Worm (Caenorhabditis elegans) whole organism, late embryonic: Measurements from ENCODE around the gene arrd-7.

Experiments
- C08G9.2 ChIP-seq: sonication (generic microtip); optimal IDR thresholded peaks from 2 replicates; lab custom pipeline; 2016; ENCODE audit warnings: mild to moderate bottlenecking, missing genetic modification characterization, moderate library complexity, missing compliant biosample characterization
- K02D7.2 ChIP-seq: sonication (generic microtip); optimal IDR thresholded peaks from 2 replicates; lab custom pipeline; 2017; ENCODE audit warnings: mild to moderate bottlenecking, missing genetic modification characterization, missing compliant biosample characterization
- K09A11.1 ChIP-seq: sonication (generic microtip); optimal IDR thresholded peaks from 2 replicates; lab custom pipeline; 2017; ENCODE audit warnings: antibody characterized with exemption, mild to moderate bottlenecking, missing genetic modification characterization, missing compliant biosample characterization; ENCODE audit not compliant: insufficient read depth
- T23F11.4 ChIP-seq: fragments of 200-800 bp; sonication (Bioruptor generic); optimal IDR thresholded peaks from 2 replicates; lab custom pipeline; 2018; ENCODE audit warnings: mild to moderate bottlenecking, missing genetic modification characterization, missing compliant biosample characterization
- Y22D7AL.16 ChIP-seq: sonication (generic microtip); optimal IDR thresholded peaks from 2 replicates; lab custom pipeline; 2016; ENCODE audit warnings: missing genetic modification characterization, missing compliant biosample characterization
- ceh-14 ChIP-seq: sonication (generic microtip); optimal IDR thresholded peaks from 2 replicates; lab custom pipeline; 2016; ENCODE audit warnings: missing genotype, missing genetic modification characterization, missing compliant biosample characterization
- ceh-18 ChIP-seq: sonication (generic microtip); optimal IDR thresholded peaks from 2 replicates; lab custom pipeline; 2016; ENCODE audit warnings: missing genetic modification characterization, missing compliant biosample characterization
- ceh-31 ChIP-seq: sonication (generic microtip); optimal IDR thresholded peaks from 2 replicates; lab custom pipeline; 2016; ENCODE audit warnings: missing genetic modification characterization, missing compliant biosample characterization
- ceh-34 ChIP-seq: sonication (generic microtip); optimal IDR thresholded peaks from 2 replicates; lab custom pipeline; 2016; ENCODE audit warnings: mild to moderate bottlenecking, missing genetic modification characterization, missing compliant biosample characterization
- ceh-48 ChIP-seq: sonication (generic microtip); optimal IDR thresholded peaks from 2 replicates; lab custom pipeline; 2016; ENCODE audit warnings: missing genetic modification characterization, inconsistent platforms, missing compliant biosample characterization
- ceh-9 ChIP-seq: sonication (generic microtip); optimal IDR thresholded peaks from 2 replicates; lab custom pipeline; 2016; ENCODE audit warnings: mild to moderate bottlenecking, missing genetic modification characterization, inconsistent platforms, missing compliant biosample characterization
- che-1 ChIP-seq: sonication (generic microtip); optimal IDR thresholded peaks from 2 replicates; lab custom pipeline; 2016; ENCODE audit warnings: mild to moderate bottlenecking, missing genetic modification characterization, missing compliant biosample characterization
- elt-2 ChIP-seq: sonication (generic microtip); optimal IDR thresholded peaks from 2 replicates; lab custom pipeline; 2016; ENCODE audit warnings: missing genetic modification reagents, missing genetic modification characterization, missing compliant biosample characterization
- elt-4 ChIP-seq: sonication (generic microtip); optimal IDR thresholded peaks from 2 replicates; lab custom pipeline; 2016; ENCODE audit warnings: missing genetic modification characterization, missing compliant biosample characterization
- hlh-13 ChIP-seq: fragments of 200-800 bp; sonication (Bioruptor generic); optimal IDR thresholded peaks from 2 replicates; lab custom pipeline; 2018; ENCODE audit warnings: mild to moderate bottlenecking, missing genetic modification characterization, missing compliant biosample characterization
- hlh-6 ChIP-seq: sonication (generic microtip); optimal IDR thresholded peaks from 2 replicates; lab custom pipeline; 2016; ENCODE audit warnings: missing genotype, missing genetic modification characterization, missing compliant biosample characterization
- hlh-8 ChIP-seq: sonication (generic microtip); optimal IDR thresholded peaks from 2 replicates; lab custom pipeline; 2016; ENCODE audit warnings: missing genotype, missing genetic modification characterization, missing compliant biosample characterization
- lim-6 ChIP-seq: sonication (generic microtip); optimal IDR thresholded peaks from 2 replicates; lab custom pipeline; 2016; ENCODE audit warnings: missing genetic modification characterization, missing compliant biosample characterization
- lin-11 ChIP-seq: fragments of 200-800 bp; sonication (Bioruptor generic); optimal IDR thresholded peaks from 2 replicates; lab custom pipeline; 2018; ENCODE audit warnings: mild to moderate bottlenecking, missing genetic modification characterization, missing compliant biosample characterization
- nfya-1 ChIP-seq: sonication (generic microtip); optimal IDR thresholded peaks from 2 replicates; lab custom pipeline; 2017; ENCODE audit warnings: missing genetic modification characterization, mild to moderate bottlenecking, missing compliant biosample characterization, antibody characterized with exemption, moderate library complexity
- nhr-11 ChIP-seq: fragments of 150-350 bp; optimal IDR thresholded peaks from 2 replicates; lab custom pipeline; 2014; ENCODE audit warnings: missing biosample characterization, missing genetic modification characterization
- nhr-232 ChIP-seq: sonication (generic microtip); optimal IDR thresholded peaks from 2 replicates; lab custom pipeline; 2016; ENCODE audit warnings: missing genetic modification characterization, missing compliant biosample characterization
- npax-4 ChIP-seq: sonication (generic microtip); optimal IDR thresholded peaks from 2 replicates; lab custom pipeline; 2016; ENCODE audit warnings: missing genetic modification characterization, missing compliant biosample characterization
- pag-3 ChIP-seq: sonication (generic microtip); optimal IDR thresholded peaks from 2 replicates; lab custom pipeline; 2016; ENCODE audit warnings: missing compliant biosample characterization, missing genetic modification characterization, borderline replicate concordance
- pat-9 ChIP-seq: fragments of 200-800 bp; sonication (Bioruptor generic); optimal IDR thresholded peaks from 2 replicates; lab custom pipeline; 2018; ENCODE audit warnings: mild to moderate bottlenecking, missing genetic modification characterization, moderate library complexity, missing compliant biosample characterization
- pha-2 ChIP-seq: sonication (generic microtip); optimal IDR thresholded peaks from 2 replicates; lab custom pipeline; 2017; ENCODE audit warnings: mild to moderate bottlenecking, missing genetic modification characterization, missing compliant biosample characterization
- pha-4 ChIP-seq: fragments of 150-350 bp; optimal IDR thresholded peaks from 2 replicates; lab custom pipeline; 2018; ENCODE audit warnings: missing biosample characterization, missing genetic modification reagents, missing genetic modification characterization
- pqm-1 ChIP-seq: sonication (generic microtip); optimal IDR thresholded peaks from 2 replicates; lab custom pipeline; 2016; ENCODE audit warnings: missing genetic modification characterization, missing compliant biosample characterization
- pros-1 ChIP-seq: fragments of 150-350 bp; optimal IDR thresholded peaks from 2 replicates; lab custom pipeline; 2014; ENCODE audit warnings: missing biosample characterization, missing genetic modification reagents, missing genetic modification characterization
- ref-2 ChIP-seq: sonication (generic microtip); optimal IDR thresholded peaks from 2 replicates; lab custom pipeline; 2016; ENCODE audit warnings: missing genetic modification characterization, missing compliant biosample characterization
- rnt-1 ChIP-seq: sonication (generic microtip); optimal IDR thresholded peaks from 2 replicates; lab custom pipeline; 2016; ENCODE audit warnings: missing genetic modification characterization, missing compliant biosample characterization
- sox-2 ChIP-seq: fragments of 200-800 bp; sonication (Bioruptor generic); IDR thresholded peaks from 2 replicates; pipeline ENCODE4 v1.3.6; 2022; ENCODE audit warnings: missing genetic modification reagents, missing genetic modification characterization, missing compliant biosample characterization
- sox-4 ChIP-seq: sonication (generic microtip); optimal IDR thresholded peaks from 2 replicates; lab custom pipeline; 2017; ENCODE audit warnings: mild to moderate bottlenecking, missing genetic modification characterization, inconsistent platforms, missing compliant biosample characterization
- syd-9 ChIP-seq: sonication (generic microtip); optimal IDR thresholded peaks from 2 replicates; lab custom pipeline; 2016; ENCODE audit warnings: mild to moderate bottlenecking, missing genetic modification characterization, moderate library complexity, missing compliant biosample characterization
- tbx-2 ChIP-seq: sonication (generic microtip); optimal IDR thresholded peaks from 2 replicates; lab custom pipeline; 2016; ENCODE audit warnings: missing genetic modification characterization, missing compliant biosample characterization
- unc-42 ChIP-seq: sonication (generic microtip); optimal IDR thresholded peaks from 2 replicates; lab custom pipeline; 2016; ENCODE audit warnings: missing genotype, missing genetic modification characterization, missing compliant biosample characterization
- unc-86 ChIP-seq: sonication (generic microtip); optimal IDR thresholded peaks from 2 replicates; lab custom pipeline; 2016; ENCODE audit warnings: missing genetic modification characterization, missing compliant biosample characterization
- zip-5 ChIP-seq: sonication (generic microtip); optimal IDR thresholded peaks from 2 replicates; lab custom pipeline; 2016; ENCODE audit warnings: missing genetic modification characterization, missing compliant biosample characterization
- ztf-16 ChIP-seq: sonication (generic microtip); optimal IDR thresholded peaks from 2 replicates; lab custom pipeline; 2017; ENCODE audit warnings: missing genetic modification characterization, missing compliant biosample characterization

The arrd-7 gene

ce11 chrII:12062521-12062920 lies at the start of gene arrd-7:
TSS of gene arrd-7 (minus strand) at chrII:12062621.
- no peak for TF ChIP-seq hlh-8 (tag; lab: Kevin White, UChicago)
- TF ChIP-seq C08G9.2 (tag; lab: Kevin White, UChicago), result no peak
- TF ChIP-seq ceh-14 (tag; lab: Kevin White, UChicago), result no peak
- TF ChIP-seq che-1 (tag; lab: Kevin White, UChicago), result no peak
- no peak for TF ChIP-seq syd-9
- no peak for TF ChIP-seq ceh-18

- TF ChIP-seq hlh-6 (tag; lab: Kevin White, UChicago) (peak; percentile 18), K09A11.1 (no peak)
- TF ChIP-seq, all 69 proteins: peak for 1
These were observed 48.6 kb upstream of the arrd-7 start for ce11 chrII:12110997-12111396.

- TF ChIP-seq nfya-1 (tag; lab: Kevin White, UChicago), result peak; percentile 97
- TF ChIP-seq sox-2, result no peak
- TF ChIP-seq, all 69 proteins: peak for 1
These were observed 46.4 kb upstream of the arrd-7 start for ce11 chrII:12108843-12109242.

DNA sequence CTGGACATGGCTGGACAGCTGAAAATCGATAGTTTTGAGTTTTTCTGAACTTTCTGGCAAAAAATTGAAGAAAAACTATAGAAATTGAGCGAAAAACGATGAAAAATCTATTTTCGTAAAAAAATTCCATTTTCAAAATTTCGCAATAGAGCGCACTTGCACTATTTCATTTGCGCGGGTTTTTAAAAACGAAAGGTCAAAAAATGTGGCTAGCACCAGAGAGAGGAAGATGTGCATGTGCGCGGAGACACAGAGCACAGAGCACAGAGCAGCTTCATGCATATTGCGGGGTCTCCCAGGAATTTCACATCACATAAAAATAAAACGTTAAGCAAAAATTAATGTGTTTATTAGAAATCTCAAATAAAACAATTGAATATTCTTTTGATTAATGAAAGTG lies 45.4 kb upstream of the arrd-7 start, which contains the start of gene Y17G7B.18:
Gene Y17G7B.18 (minus strand): TSS at position 18 of the 400 bp plus-strand sequence.
- TF ChIP-seq hlh-13 (GFP tag; lab: Kevin White, UChicago) (no peak), rnt-1 (no peak), pros-1 (tag; lab: Kevin White, UChicago) (no peak), elt-2 (tag; lab: Kevin White, UChicago) (peak; percentile 8), npax-4 (tag; lab: Kevin White, UChicago) (no peak), sox-2 (no peak), K09A11.1 (no peak), pag-3 (tag; lab: Kevin White, UChicago) (no peak), pqm-1 (tag; lab: Kevin White, UChicago) (no peak), ceh-34 (no peak), ceh-9 (tag; lab: Kevin White, UChicago) (no peak), elt-4 (tag; lab: Kevin White, UChicago) (no peak), unc-42 (tag; lab: Kevin White, UChicago) (peak; percentile 77), ref-2 (tag; lab: Kevin White, UChicago) (peak; percentile 34), tbx-2 (tag; lab: Kevin White, UChicago) (peak; percentile 36), K02D7.2 (tag; lab: Kevin White, UChicago) (no peak), unc-86 (tag; lab: Kevin White, UChicago) (peak; percentile 22), lim-6 (no peak), sox-4 (tag; lab: Kevin White, UChicago) (no peak), ceh-18 (peak; percentile 2), ztf-16 (no peak), ceh-48 (no peak), Y22D7AL.16 (tag; lab: Kevin White, UChicago) (no peak), pat-9 (tag; lab: Kevin White, UChicago) (no peak), pha-4 (no peak), nfya-1 (tag; lab: Kevin White, UChicago) (peak; percentile 78), syd-9 (no peak), pha-2 (tag; lab: Kevin White, UChicago) (no peak), T23F11.4 (GFP tag; lab: Kevin White, UChicago) (no peak), zip-5 (no peak), nhr-11 (tag; lab: Kevin White, UChicago) (no peak), lin-11 (tag; lab: Kevin White, UChicago) (no peak), ceh-31 (tag; lab: Kevin White, UChicago) (peak; percentile 66), nhr-232 (tag; lab: Kevin White, UChicago) (no peak)
- TF ChIP-seq, all 69 proteins: peak for 8
